Worm (Caenorhabditis elegans) whole organism, midembryonic: ENCODE results near the gene str-79.

ENCODE experiments used
- T22C8.4 ChIP-seq: fragments of 200-800 bp; sonication (Bioruptor generic); IDR thresholded peaks from 2 replicates; pipeline ENCODE4 v1.3.6; 2022; ENCODE audit warnings: missing genetic modification characterization, missing compliant biosample characterization
- cog-1 ChIP-seq: sonication (generic microtip); optimal IDR thresholded peaks from 2 replicates; lab custom pipeline; 2016; ENCODE audit warnings: missing genetic modification characterization, missing compliant biosample characterization
- flt-1 ChIP-seq: fragments of 200-800 bp; sonication (Bioruptor generic); IDR thresholded peaks from 2 replicates; pipeline ENCODE4 v1.3.6; 2022; ENCODE audit warnings: missing genetic modification characterization, missing compliant biosample characterization
- klf-2 ChIP-seq: fragments of 200-800 bp; sonication (Bioruptor generic); conservative IDR thresholded peaks from 2 replicates; pipeline ENCODE4 v1.3.6; 2022; ENCODE audit warnings: missing genetic modification reagents, missing genetic modification characterization, missing compliant biosample characterization
- med-1 ChIP-seq: sonication (generic microtip); optimal IDR thresholded peaks from 2 replicates; lab custom pipeline; 2017; ENCODE audit warnings: missing genetic modification characterization, mild to moderate bottlenecking, missing compliant biosample characterization, antibody characterized with exemption, missing genetic modification reagents; ENCODE audit not compliant: insufficient read depth
- ref-1 ChIP-seq: fragments of 200-800 bp; sonication (Bioruptor generic); conservative IDR thresholded peaks from 2 replicates; pipeline ENCODE4 v1.3.6; 2022; ENCODE audit warnings: missing genetic modification reagents, missing genetic modification characterization, missing compliant biosample characterization
- tab-1 ChIP-seq: fragments of 200-800 bp; sonication (Bioruptor generic); IDR thresholded peaks from 2 replicates; pipeline ENCODE4 v1.3.6; 2022; ENCODE audit warnings: missing genetic modification characterization, missing compliant biosample characterization
- ztf-29 ChIP-seq: fragments of 200-800 bp; sonication (Bioruptor generic); IDR thresholded peaks from 2 replicates; pipeline ENCODE4 v1.3.6; 2022; ENCODE audit warnings: missing genetic modification reagents, missing genetic modification characterization, missing compliant biosample characterization

- TF ChIP-seq flt-1 (GFP tag; lab: Robert Waterston, UW), result no peak
- no peak for TF ChIP-seq T22C8.4
- TF ChIP-seq klf-2 (GFP tag; lab: Robert Waterston, UW), result no peak
- TF ChIP-seq cog-1 (tag; lab: Kevin White, UChicago), result no peak
- no peak for TF ChIP-seq ztf-29 (GFP tag; lab: Robert Waterston, UW)
- TF ChIP-seq med-1 (GFP tag; lab: Kevin White, UChicago), result no peak
- no peak for TF ChIP-seq tab-1 (GFP tag; lab: Robert Waterston, UW)
- TF ChIP-seq ref-1 (GFP tag; lab: Robert Waterston, UW), result no peak
Observed at ce11 chrX:1990434-1990833, 20.8 kb downstream of the str-79 start, which contains the start of gene Y40A1A.2.
